Worm (Caenorhabditis elegans): Measurements from ENCODE around the gene eif-1.A.

ce11 chrIV:4842030-4842429 lies 31.3 kb downstream of the eif-1.A start:
- TF ChIP-seq him-1 (tag; optimal IDR thresholded peaks at IDR 0.05) (no peak), dao-5 (tag; optimal IDR thresholded peaks at IDR 0.05) (no peak), W03F9.2 (tag; optimal IDR thresholded peaks at IDR 0.05) (no peak)
